Fruit fly (Drosophila melanogaster): ENCODE data around the gene kuk.

kuk gene

DNA sequence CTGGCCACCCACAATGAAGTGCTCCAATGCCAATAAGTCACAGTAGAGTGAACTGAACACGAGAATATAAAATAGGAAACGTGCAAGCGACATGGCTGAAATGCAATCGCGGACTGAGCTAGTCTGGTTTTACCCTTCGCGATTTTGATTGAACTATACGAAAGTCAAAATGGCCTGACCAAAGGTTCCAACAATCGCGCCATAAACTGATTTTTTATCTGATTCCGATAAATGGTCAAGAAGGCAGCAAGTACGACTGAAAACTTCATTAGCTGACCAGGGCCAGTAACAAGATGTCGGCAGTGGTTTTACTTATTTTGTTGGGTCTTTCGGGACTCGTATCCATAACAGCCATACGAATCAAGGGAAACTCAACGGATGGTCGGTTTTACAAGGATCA lies 46.8 kb downstream of the kuk start, which contains the start of the genes CG17477 and CG31269:
Gene CG17477 (minus strand): TSS at position 101 of the 400 bp plus-strand sequence.
Gene CG31269 (plus strand): TSS at position 289 of the 400 bp plus-strand sequence.
- TF ChIP-seq ss (GFP tag; optimal IDR thresholded peaks at IDR 0.05), result no peak
- TF ChIP-seq svp (GFP tag), result no peak
- no peak for TF ChIP-seq CG11902 (GFP tag; optimal IDR thresholded peaks at IDR 0.05)
- no peak for TF ChIP-seq Smox (GFP tag; optimal IDR thresholded peaks at IDR 0.05)
- no peak for TF ChIP-seq spab (GFP tag; optimal IDR thresholded peaks at IDR 0.05)
- TF ChIP-seq Blimp-1 (GFP tag; optimal IDR thresholded peaks at IDR 0.05), result no peak
- TF ChIP-seq pdm3 (GFP tag; optimal IDR thresholded peaks at IDR 0.05), result no peak
- no peak for TF ChIP-seq CG11294 (GFP tag; IDR thresholded peaks at IDR 0.05)
- TF ChIP-seq Sox102F (GFP tag; optimal IDR thresholded peaks at IDR 0.05), result no peak
- no peak for TF ChIP-seq dac (GFP tag; optimal IDR thresholded peaks at IDR 0.05)
- no peak for TF ChIP-seq CG8119 (GFP tag; IDR thresholded peaks at IDR 0.05)
- no peak for TF ChIP-seq Gug (GFP tag; IDR thresholded peaks at IDR 0.05)
- no peak for TF ChIP-seq CG9139 (GFP tag; optimal IDR thresholded peaks at IDR 0.05)
- no peak for TF ChIP-seq lz (GFP tag; optimal IDR thresholded peaks at IDR 0.05)
- no peak for TF ChIP-seq Sox14 (GFP tag; optimal IDR thresholded peaks at IDR 0.05)
- TF ChIP-seq CG8632 (GFP tag; optimal IDR thresholded peaks at IDR 0.05), result no peak
- TF ChIP-seq Eip75B (GFP tag; optimal IDR thresholded peaks at IDR 0.05), result no peak
- no peak for TF ChIP-seq CG1621 (tag; optimal IDR thresholded peaks at IDR 0.05)
- TF ChIP-seq Lpt (GFP tag; optimal IDR thresholded peaks at IDR 0.05), result no peak

DNA sequence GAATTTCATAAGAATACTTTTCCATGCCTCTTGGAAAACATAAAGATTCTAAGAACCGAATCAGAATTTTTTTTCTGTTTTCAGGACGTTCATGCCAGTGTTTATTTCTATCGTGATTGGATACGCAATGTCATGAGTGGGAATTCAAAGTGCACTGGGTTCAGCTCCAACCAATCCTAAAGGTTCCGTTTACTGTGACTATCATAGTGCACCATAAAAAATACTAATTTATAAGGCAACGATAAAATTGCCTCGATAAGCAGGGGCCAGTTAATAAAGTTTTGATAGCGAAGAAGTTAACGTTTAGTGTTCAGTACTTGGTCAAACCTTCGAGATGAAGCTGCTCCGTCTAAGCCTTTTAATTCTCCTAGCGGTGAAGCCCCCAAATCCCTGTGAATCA lies 47.9 kb downstream of the kuk start, which contains the start of gene CG31265:
Gene CG31265 (plus strand): TSS at position 301 of the 400 bp plus-strand sequence.
- TF ChIP-seq Smox (GFP tag; optimal IDR thresholded peaks at IDR 0.05) (no peak), spab (GFP tag; optimal IDR thresholded peaks at IDR 0.05) (no peak), Sox15 (GFP tag; optimal IDR thresholded peaks at IDR 0.05) (no peak), CG4318 (GFP tag; optimal IDR thresholded peaks at IDR 0.05) (no peak), achi (GFP tag; optimal IDR thresholded peaks at IDR 0.05) (no peak), CG10631 (GFP tag; optimal IDR thresholded peaks at IDR 0.05) (no peak), Blimp-1 (GFP tag; optimal IDR thresholded peaks at IDR 0.05) (no peak), dac (GFP tag; optimal IDR thresholded peaks at IDR 0.05) (no peak)

dm6 chr3R:17130326-17130725 lies 50.3 kb downstream of the kuk start, which contains the start of gene CG17475:
Gene CG17475 (minus strand): TSS chr3R:17130426.
- TF ChIP-seq CG10669 (GFP tag; optimal IDR thresholded peaks at IDR 0.05) (no peak), cyc (GFP tag; optimal IDR thresholded peaks at IDR 0.05) (no peak), CG8119 (GFP tag; IDR thresholded peaks at IDR 0.05) (no peak), CG9139 (GFP tag; optimal IDR thresholded peaks at IDR 0.05) (no peak), CG3919 (GFP tag; optimal IDR thresholded peaks at IDR 0.05) (no peak), Sox102F (GFP tag; optimal IDR thresholded peaks at IDR 0.05) (no peak), net (GFP tag; optimal IDR thresholded peaks at IDR 0.05) (no peak), dsx (GFP tag; optimal IDR thresholded peaks at IDR 0.05; ENCODE audit: poor library complexity, severe bottlenecking) (no peak), fd85E (GFP tag; optimal IDR thresholded peaks at IDR 0.05) (no peak), CG8319 (GFP tag; optimal IDR thresholded peaks at IDR 0.05) (no peak)

dm6 chr3R:17132098-17132712 lies 52.2 kb downstream of the kuk start, which contains the start of the genes CG4053 and CG31266:
Gene CG4053 (minus strand): TSS chr3R:17132198.
Gene CG31266 (plus strand): TSS chr3R:17132662.
- TF ChIP-seq lz (GFP tag; optimal IDR thresholded peaks at IDR 0.05) (no peak), Eip93F (GFP tag; optimal IDR thresholded peaks at IDR 0.05) (no peak), CG10669 (GFP tag; optimal IDR thresholded peaks at IDR 0.05) (no peak), CG32006 (GFP tag; optimal IDR thresholded peaks at IDR 0.05) (no peak), CG1621 (tag; optimal IDR thresholded peaks at IDR 0.05) (no peak), topi (GFP tag; optimal IDR thresholded peaks at IDR 0.05) (no peak), Ets96B (tag; optimal IDR thresholded peaks at IDR 0.05) (no peak), Blimp-1 (GFP tag; optimal IDR thresholded peaks at IDR 0.05) (no peak), CG11902 (GFP tag; optimal IDR thresholded peaks at IDR 0.05) (no peak), Met (GFP tag; optimal IDR thresholded peaks at IDR 0.05) (no peak), OdsH (GFP tag; optimal IDR thresholded peaks at IDR 0.05) (no peak), fd85E (GFP tag; optimal IDR thresholded peaks at IDR 0.05) (no peak), CG9139 (GFP tag; optimal IDR thresholded peaks at IDR 0.05) (no peak), CG4318 (GFP tag; optimal IDR thresholded peaks at IDR 0.05) (no peak), CG6276 (GFP tag; optimal IDR thresholded peaks at IDR 0.05) (no peak), CG16779 (tag; optimal IDR thresholded peaks at IDR 0.05) (no peak)

All from whole organism, prepupa.